Worm (Caenorhabditis elegans) whole organism, L1 larva: ENCODE results near the gene C39B10.7.

Source experiments
- C34B4.2 ChIP-seq: sonication (generic microtip); optimal IDR thresholded peaks from 2 replicates; lab custom pipeline; 2017; ENCODE audit warnings: mild to moderate bottlenecking, missing genetic modification characterization, missing compliant biosample characterization
- F16B12.6 ChIP-seq: fragments of 150-350 bp; optimal IDR thresholded peaks from 2 replicates; lab custom pipeline; 2014; ENCODE audit warnings: missing biosample characterization, missing genetic modification characterization
- ama-1 ChIP-seq: fragments of 150-350 bp; optimal IDR thresholded peaks from 2 replicates; lab custom pipeline; 2014
- blmp-1 ChIP-seq: fragments of 150-350 bp; optimal IDR thresholded peaks from 2 replicates; lab custom pipeline; 2014; ENCODE audit warnings: missing biosample characterization, missing genetic modification characterization
- ceh-8 ChIP-seq: fragments of 200-800 bp; sonication (Bioruptor generic); optimal IDR thresholded peaks from 2 replicates; lab custom pipeline; 2018; ENCODE audit warnings: mild to moderate bottlenecking, missing genetic modification characterization, moderate library complexity, missing compliant biosample characterization
- ceh-88 ChIP-seq: fragments of 200-800 bp; sonication (Bioruptor generic); IDR thresholded peaks from 2 replicates; pipeline ENCODE4 v1.3.6; 2022; ENCODE audit warnings: missing genetic modification characterization, missing compliant biosample characterization
- ceh-90 ChIP-seq: sonication (generic microtip); optimal IDR thresholded peaks from 2 replicates; lab custom pipeline; 2016; ENCODE audit warnings: missing genetic modification characterization, missing compliant biosample characterization
- dpl-1 ChIP-seq, 3 experiments: fragments of 150-350 bp in 2 of 3; sonication (generic microtip) in 1 of 3; optimal IDR thresholded peaks; 2 replicates each; lab custom pipeline; 2014 to 2017; ENCODE audit warnings: missing biosample characterization in 3 of 3, missing genetic modification characterization in 3 of 3, missing genetic modification reagents in 3 of 3
- dsc-1 ChIP-seq: sonication (generic microtip); optimal IDR thresholded peaks from 2 replicates; lab custom pipeline; 2016; ENCODE audit warnings: mild to moderate bottlenecking, missing genetic modification characterization, missing compliant biosample characterization
- efl-1 ChIP-seq, 4 experiments: fragments of 150-350 bp; optimal IDR thresholded peaks in 3 of 4; peaks in 1 of 4; 1 replicate in 1 of 4; 2 replicates in 3 of 4; lab custom pipeline; 2014; ENCODE audit warnings: missing biosample characterization in 2 of 4, missing genetic modification characterization in 2 of 4, missing genetic modification reagents in 2 of 4
- egl-13 ChIP-seq: sonication (generic microtip); optimal IDR thresholded peaks from 2 replicates; lab custom pipeline; 2016; ENCODE audit warnings: missing genotype, missing genetic modification reagents, missing genetic modification characterization, missing compliant biosample characterization
- egl-27 ChIP-seq, 2 experiments: fragments of 150-350 bp in 1 of 2; sonication (generic microtip); optimal IDR thresholded peaks; 3 replicates each; lab custom pipeline; 2017 to 2018; ENCODE audit warnings: missing biosample characterization in 2 of 2, missing genetic modification characterization in 2 of 2, missing genetic modification reagents in 2 of 2
- elt-2 ChIP-seq: sonication (generic microtip); optimal IDR thresholded peaks from 2 replicates; lab custom pipeline; 2016; ENCODE audit warnings: missing genetic modification characterization, mild to moderate bottlenecking, inconsistent platforms, missing compliant biosample characterization, missing genetic modification reagents
- elt-3 ChIP-seq, 6 experiments: fragments of 150-350 bp in 1 of 6; sonication (generic microtip); optimal IDR thresholded peaks; 2 replicates each; lab custom pipeline; 2017 to 2018; ENCODE audit warnings: missing biosample characterization in 6 of 6, missing genetic modification characterization in 6 of 6, inconsistent platforms in 1 of 6
- fkh-10 ChIP-seq: sonication (generic microtip); optimal IDR thresholded peaks from 2 replicates; lab custom pipeline; 2017; ENCODE audit warnings: missing biosample characterization, missing genetic modification reagents, missing genetic modification characterization
- fos-1 ChIP-seq: fragments of 150-350 bp; optimal IDR thresholded peaks from 2 replicates; lab custom pipeline; 2014; ENCODE audit warnings: missing biosample characterization, missing genetic modification characterization
- grh-1 ChIP-seq: fragments of 200-800 bp; sonication (Bioruptor generic); IDR thresholded peaks from 2 replicates; pipeline ENCODE4 v1.3.6; 2022; ENCODE audit warnings: missing genetic modification reagents, missing genetic modification characterization, missing compliant biosample characterization
- irx-1 ChIP-seq: sonication (generic microtip); optimal IDR thresholded peaks from 2 replicates; lab custom pipeline; 2016; ENCODE audit warnings: missing genetic modification characterization, missing compliant biosample characterization
- lin-14 ChIP-seq: fragments of 200-800 bp; sonication (Bioruptor generic); optimal IDR thresholded peaks from 2 replicates; lab custom pipeline; 2018; ENCODE audit warnings: mild to moderate bottlenecking, missing genetic modification characterization, moderate library complexity, missing compliant biosample characterization
- mep-1 ChIP-seq: fragments of 150-350 bp; optimal IDR thresholded peaks from 2 replicates; lab custom pipeline; 2014; ENCODE audit warnings: missing biosample characterization, missing genetic modification characterization
- nhr-20 ChIP-seq: sonication (generic microtip); optimal IDR thresholded peaks from 2 replicates; lab custom pipeline; 2016; ENCODE audit warnings: mild to moderate bottlenecking, missing genetic modification characterization, missing compliant biosample characterization
- nhr-237 ChIP-seq: fragments of 150-350 bp; optimal IDR thresholded peaks from 2 replicates; lab custom pipeline; 2014; ENCODE audit warnings: missing biosample characterization, missing genetic modification characterization
- nhr-71 ChIP-seq: sonication (generic microtip); optimal IDR thresholded peaks from 2 replicates; lab custom pipeline; 2016; ENCODE audit warnings: mild to moderate bottlenecking, missing genetic modification characterization, moderate library complexity, missing compliant biosample characterization
- nhr-77 ChIP-seq: fragments of 150-350 bp; optimal IDR thresholded peaks from 2 replicates; lab custom pipeline; 2014; ENCODE audit warnings: missing biosample characterization, missing genetic modification characterization
- nhr-85 ChIP-seq: sonication (generic microtip); peaks from one replicate; lab custom pipeline; 2016; ENCODE audit warnings: missing genetic modification characterization, inconsistent platforms, missing compliant biosample characterization
- nhr-90 ChIP-seq: sonication (generic microtip); optimal IDR thresholded peaks from 2 replicates; lab custom pipeline; 2016; ENCODE audit warnings: mild to moderate bottlenecking, missing genetic modification characterization, missing compliant biosample characterization; ENCODE audit not compliant: poor library complexity
- pax-3 ChIP-seq: fragments of 200-800 bp; sonication (Bioruptor generic); optimal IDR thresholded peaks from 2 replicates; lab custom pipeline; 2018; ENCODE audit warnings: mild to moderate bottlenecking, missing genetic modification characterization, moderate library complexity, missing compliant biosample characterization
- rnt-1 ChIP-seq: sonication (generic microtip); optimal IDR thresholded peaks from 2 replicates; lab custom pipeline; 2016; ENCODE audit warnings: mild to moderate bottlenecking, missing genetic modification characterization, moderate library complexity, missing compliant biosample characterization
- snu-23 ChIP-seq: sonication (generic microtip); optimal IDR thresholded peaks from 2 replicates; lab custom pipeline; 2016; ENCODE audit warnings: missing genetic modification characterization, missing compliant biosample characterization
- sptf-1 ChIP-seq: fragments of 150-350 bp; optimal IDR thresholded peaks from 2 replicates; lab custom pipeline; 2014; ENCODE audit warnings: missing biosample characterization, missing genetic modification characterization
- tlp-1 ChIP-seq: fragments of 150-350 bp; optimal IDR thresholded peaks from 2 replicates; lab custom pipeline; 2014; ENCODE audit warnings: missing biosample characterization, missing genetic modification characterization
- unc-130 ChIP-seq: fragments of 150-350 bp; optimal IDR thresholded peaks from 2 replicates; lab custom pipeline; 2017; ENCODE audit warnings: missing biosample characterization, missing genetic modification characterization, inconsistent platforms
- unc-62 ChIP-seq: fragments of 150-350 bp; optimal IDR thresholded peaks from 2 replicates; lab custom pipeline; 2014; ENCODE audit warnings: missing biosample characterization, missing genetic modification reagents, missing genetic modification characterization
- vab-15 ChIP-seq: sonication (generic microtip); optimal IDR thresholded peaks from 2 replicates; lab custom pipeline; 2017; ENCODE audit warnings: missing genotype, mild to moderate bottlenecking, missing genetic modification characterization, missing compliant biosample characterization
- xbp-1 ChIP-seq: sonication (generic microtip); optimal IDR thresholded peaks from 2 replicates; lab custom pipeline; 2016; ENCODE audit warnings: missing genetic modification characterization, missing compliant biosample characterization
- zag-1 ChIP-seq: fragments of 150-350 bp; optimal IDR thresholded peaks from 2 replicates; lab custom pipeline; 2014; ENCODE audit warnings: missing biosample characterization, missing genetic modification characterization

C39B10.7 gene

DNA sequence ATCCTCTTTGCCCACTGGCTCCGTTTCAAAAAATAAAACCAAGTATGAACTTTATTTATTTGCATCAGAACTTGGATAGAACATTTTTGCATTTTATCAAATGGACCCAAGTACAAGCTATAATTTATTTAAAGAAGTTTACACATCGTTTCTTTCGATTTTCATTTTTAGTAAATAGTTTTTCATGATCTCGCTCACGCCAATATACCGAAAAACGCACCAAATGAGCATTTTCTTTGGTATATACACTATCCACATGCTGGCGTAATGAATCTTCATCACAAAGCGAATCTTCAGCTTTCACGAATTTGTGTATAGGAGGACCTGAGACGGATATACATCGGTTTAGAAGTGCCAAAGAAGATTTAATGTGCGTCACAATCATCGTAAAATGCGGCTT, at the start of gene C39B10.7:
Gene C39B10.7 (plus strand): TSS at position 301 of the 400 bp plus-strand sequence.
- TF ChIP-seq snu-23 (GFP tag; lab: Kevin White, UChicago) (no peak), F16B12.6 (no peak), irx-1 (tag; lab: Kevin White, UChicago) (no peak), fos-1 (tag; lab: Kevin White, UChicago) (no peak), unc-130 (no peak)

DNA sequence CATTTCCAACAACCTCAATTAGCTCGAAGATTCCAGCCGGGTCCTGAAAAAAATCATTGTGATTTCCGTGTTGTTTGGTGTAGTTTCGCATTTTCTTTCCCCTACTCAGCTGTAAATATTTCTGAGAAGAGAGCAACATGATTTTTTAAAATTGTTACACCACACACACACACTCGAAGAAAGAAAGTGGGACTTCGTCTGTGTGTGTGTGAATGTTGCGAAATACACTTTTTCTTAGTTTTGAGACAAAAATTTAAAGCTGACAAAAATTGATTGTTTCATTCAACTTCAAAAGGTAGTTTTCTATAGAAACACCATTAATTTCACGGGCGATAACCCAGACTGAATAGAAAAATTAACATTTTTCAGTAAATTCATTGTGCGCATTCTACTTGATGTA, 48.6 kb upstream of the C39B10.7 start:
- TF ChIP-seq pax-3 (tag; lab: Kevin White, UChicago): no peak
- TF ChIP-seq grh-1 (GFP tag; lab: Robert Waterston, UW): no peak
- TF ChIP-seq egl-13 (tag; lab: Kevin White, UChicago): no peak
- peak; percentile 5 for TF ChIP-seq lin-14 (GFP tag; lab: Kevin White, UChicago)
- no peak for TF ChIP-seq nhr-71 (tag; lab: Kevin White, UChicago)
- TF ChIP-seq tlp-1 (tag; lab: Kevin White, UChicago): no peak
- TF ChIP-seq zag-1 (tag; lab: Kevin White, UChicago): no peak
- TF ChIP-seq mep-1 (tag; lab: Kevin White, UChicago): no peak
- no peak for TF ChIP-seq fos-1 (tag; lab: Kevin White, UChicago)
- TF ChIP-seq nhr-85: peak; percentile 49
- no peak for TF ChIP-seq sptf-1 (tag; lab: Kevin White, UChicago)
- TF ChIP-seq efl-1 (optimal IDR thresholded peaks at IDR 0.05; lab: Kevin White, UChicago): no peak
- TF ChIP-seq efl-1 (GFP tag; optimal IDR thresholded peaks at IDR 0.05 in 1 of 2; lab: Kevin White, UChicago): peak in 1 of 2 experiments; percentile 38
- TF ChIP-seq ceh-88 (GFP tag; lab: Robert Waterston, UW): no peak
- TF ChIP-seq nhr-20 (tag; lab: Kevin White, UChicago): no peak
- no peak for TF ChIP-seq egl-27 (tag; optimal IDR thresholded peaks at IDR 0.05; lab: Kevin White, UChicago)

DNA sequence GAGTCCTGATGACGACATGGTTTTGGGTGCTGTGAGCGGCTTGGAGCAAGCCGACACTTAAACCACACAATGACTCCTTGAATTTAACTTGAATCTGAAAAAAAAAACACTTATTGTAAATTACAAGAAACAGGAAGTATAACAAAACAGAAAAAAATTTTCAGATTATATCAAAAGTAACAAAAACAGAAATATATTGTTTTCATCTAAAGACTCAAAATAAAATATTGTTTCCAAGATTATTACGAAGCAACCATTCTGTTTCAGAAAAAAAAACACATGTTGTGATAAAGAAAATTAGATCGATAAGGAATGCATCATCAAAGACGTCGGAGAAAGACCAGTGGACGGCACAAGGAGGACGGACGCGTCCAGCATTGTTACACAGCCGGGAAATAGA, 48.1 kb upstream of the C39B10.7 start, which contains the start of gene mig-15:
Gene mig-15 (minus strand): TSS at position 101 of the 400 bp plus-strand sequence.
- TF ChIP-seq C34B4.2 (tag; lab: Kevin White, UChicago) (no peak), egl-27 (tag; optimal IDR thresholded peaks at IDR 0.05; lab: Kevin White, UChicago) (no peak), rnt-1 (tag; lab: Kevin White, UChicago) (no peak), ceh-88 (GFP tag; lab: Robert Waterston, UW) (no peak), vab-15 (tag; lab: Kevin White, UChicago) (no peak), ceh-8 (no peak), blmp-1 (no peak), ama-1 (no peak), fkh-10 (GFP tag; lab: Kevin White, UChicago) (no peak), unc-62 (no peak), ceh-90 (no peak), dsc-1 (tag; lab: Kevin White, UChicago) (no peak), xbp-1 (tag; lab: Kevin White, UChicago) (no peak), elt-2 (no peak), elt-3 (tag; optimal IDR thresholded peaks at IDR 0.05; lab: Kevin White, UChicago) (no peak), dpl-1 (GFP tag; optimal IDR thresholded peaks at IDR 0.05; lab: Kevin White, UChicago) (no peak), nhr-71 (tag; lab: Kevin White, UChicago) (no peak)

DNA sequence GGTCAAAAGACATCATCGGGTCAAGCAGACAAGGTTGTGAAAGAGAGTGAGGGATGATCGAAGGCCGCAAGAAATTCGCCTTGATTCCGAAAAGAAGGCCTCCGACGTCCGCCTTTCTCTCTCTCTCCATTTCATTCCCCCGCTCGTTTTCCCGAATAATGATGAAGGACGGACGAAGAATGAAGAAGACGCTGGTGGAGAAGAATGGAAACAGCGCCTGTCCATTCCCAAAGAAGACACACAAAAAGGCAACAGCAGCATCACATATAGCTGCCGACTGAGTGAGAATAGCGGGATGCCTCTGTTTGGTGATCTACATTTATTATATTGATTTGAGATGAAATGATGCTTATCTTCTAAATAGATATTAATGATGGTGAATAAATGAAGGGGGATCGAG, 47.5 kb upstream of the C39B10.7 start:
- TF ChIP-seq nhr-90 (tag; lab: Kevin White, UChicago) (no peak), nhr-237 (tag; lab: Kevin White, UChicago) (no peak), mep-1 (tag; lab: Kevin White, UChicago) (peak; percentile 45), blmp-1 (peak; percentile 93), lin-14 (GFP tag; lab: Kevin White, UChicago) (peak; percentile 66), nhr-85 (peak; percentile 35), elt-3 (tag; optimal IDR thresholded peaks at IDR 0.05; lab: Kevin White, UChicago) (peak in 1 of 6 experiments; percentile 35), snu-23 (GFP tag; lab: Kevin White, UChicago) (peak; percentile 24), nhr-77 (tag; lab: Kevin White, UChicago) (no peak)
